Worm (Caenorhabditis elegans): ENCODE data around the gene twnk-1.

DNA sequence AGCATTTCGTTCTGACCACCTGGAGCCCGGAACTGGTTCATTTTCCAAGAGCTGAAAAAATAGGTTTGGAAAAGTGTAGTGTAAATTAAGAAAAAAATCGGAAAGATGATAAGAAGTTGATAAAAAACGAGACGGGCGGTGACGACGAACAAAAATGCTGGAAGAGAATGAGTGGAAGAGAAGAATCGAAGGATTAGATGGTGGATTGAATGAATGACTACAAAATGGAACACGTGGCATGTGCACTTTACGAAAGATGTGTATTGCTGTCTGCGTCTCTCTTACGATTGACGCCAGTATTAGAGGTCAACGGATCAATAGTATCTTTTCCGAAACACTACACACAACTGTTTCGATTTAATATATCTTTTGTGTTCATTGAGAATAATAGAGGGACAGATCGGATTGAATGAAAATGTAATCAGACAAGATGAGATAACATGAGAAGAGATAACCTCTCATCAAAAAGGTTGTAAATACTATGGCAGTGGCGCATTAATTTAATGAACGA is 10.3 kb upstream of the twnk-1 start, which contains the start of gene sft-4:
- TF ChIP-seq peb-1 (tag; optimal IDR thresholded peaks at IDR 0.05): no peak
- TF ChIP-seq ztf-11 (tag; optimal IDR thresholded peaks at IDR 0.05): no peak
- no peak for TF ChIP-seq nhr-23 (tag; optimal IDR thresholded peaks at IDR 0.05)
- no peak for TF ChIP-seq ZK546.5 (tag; optimal IDR thresholded peaks at IDR 0.05)
- no peak for TF ChIP-seq nhr-77 (tag; optimal IDR thresholded peaks at IDR 0.05)
- no peak for TF ChIP-seq nhr-11 (tag; optimal IDR thresholded peaks at IDR 0.05)
- no peak for TF ChIP-seq dmd-4 (tag; optimal IDR thresholded peaks at IDR 0.05)
- TF ChIP-seq ceh-82 (tag; optimal IDR thresholded peaks at IDR 0.05): no peak
- TF ChIP-seq elt-3 (tag; optimal IDR thresholded peaks at IDR 0.05): no peak
- TF ChIP-seq nhr-237 (tag; optimal IDR thresholded peaks at IDR 0.05): no peak

Data from whole organism, L2 larva.